Worm (Caenorhabditis elegans): ENCODE data around the gene C06E8.5.

DNA sequence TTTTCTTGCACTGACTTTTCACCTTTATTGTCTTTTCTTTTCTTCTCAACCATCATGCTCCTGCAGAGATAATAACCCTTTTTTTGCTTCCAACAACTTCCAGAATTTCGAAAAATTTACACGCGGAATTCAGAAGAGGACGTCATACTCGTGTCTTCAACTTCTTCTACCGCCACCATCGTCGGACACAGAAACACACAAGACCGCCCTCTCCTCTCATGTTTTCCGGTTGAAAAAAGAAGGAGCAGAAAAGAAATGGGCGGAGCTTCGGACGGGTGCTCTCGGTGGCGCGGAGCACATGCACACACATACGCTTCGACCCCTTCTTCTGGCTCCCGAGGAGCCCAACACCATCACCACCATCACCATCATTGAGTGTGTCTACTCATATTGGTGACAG lies 3.6 kb upstream of the C06E8.5 start, which contains the start of gene lgc-38:
- TF ChIP-seq lsy-2 (tag; optimal IDR thresholded peaks at IDR 0.05), result no peak
- TF ChIP-seq mep-1 (tag; optimal IDR thresholded peaks at IDR 0.05), result no peak
- TF ChIP-seq snpc-4 (tag; optimal IDR thresholded peaks at IDR 0.05), result no peak
- TF ChIP-seq aha-1 (tag; optimal IDR thresholded peaks at IDR 0.05), result no peak
- no peak for TF ChIP-seq ama-1 (optimal IDR thresholded peaks at IDR 0.05)
- no peak for TF ChIP-seq nhr-11 (tag; optimal IDR thresholded peaks at IDR 0.05)
- no peak for TF ChIP-seq lir-3 (tag; optimal IDR thresholded peaks at IDR 0.05; ENCODE audit: poor library complexity)
- TF ChIP-seq ceh-88 (GFP tag; IDR thresholded peaks at IDR 0.05), result no peak
- TF ChIP-seq elt-3 (tag; optimal IDR thresholded peaks at IDR 0.05), result no peak
